Worm (Caenorhabditis elegans): Measurements from ENCODE around the gene F14H8.8.

Gene F14H8.8

ce11 chrV:15059534-15059933 lies 30.3 kb downstream of the F14H8.8 start, which contains the start of the genes mcm-3 and C25D7.15:
mcm-3 (minus strand) TSS chrV:15059599.
C25D7.15 (plus strand) TSS chrV:15059808.
- TF ChIP-seq che-1 (tag; optimal IDR thresholded peaks at IDR 0.05) (no peak), C38D4.7 (GFP tag; optimal IDR thresholded peaks at IDR 0.05) (no peak), ceh-9 (tag; optimal IDR thresholded peaks at IDR 0.05) (no peak), ttx-3 (tag; optimal IDR thresholded peaks at IDR 0.05) (no peak), eyg-1 (tag; optimal IDR thresholded peaks at IDR 0.05) (no peak), gmeb-2 (tag; optimal IDR thresholded peaks at IDR 0.05) (no peak), ceh-31 (tag; optimal IDR thresholded peaks at IDR 0.05) (no peak), pag-3 (tag; optimal IDR thresholded peaks at IDR 0.05; ENCODE audit: borderline replicate concordance) (no peak), unc-42 (tag; optimal IDR thresholded peaks at IDR 0.05) (no peak), pqm-1 (tag; optimal IDR thresholded peaks at IDR 0.05) (no peak), ceh-30 (tag; optimal IDR thresholded peaks at IDR 0.05) (no peak), ztf-16 (tag; optimal IDR thresholded peaks at IDR 0.05) (no peak), mec-3 (tag; optimal IDR thresholded peaks at IDR 0.05; ENCODE audit: borderline replicate concordance) (no peak), Y22D7AL.16 (tag; optimal IDR thresholded peaks at IDR 0.05) (no peak), fkh-10 (GFP tag; optimal IDR thresholded peaks at IDR 0.05) (no peak), syd-9 (tag; optimal IDR thresholded peaks at IDR 0.05) (no peak), sox-2 (GFP tag; IDR thresholded peaks at IDR 0.05) (no peak), ets-4 (tag; optimal IDR thresholded peaks at IDR 0.05) (no peak), ceh-22 (tag; optimal IDR thresholded peaks at IDR 0.05) (no peak)

ce11 chrV:15060595-15060994 lies 31.3 kb downstream of the F14H8.8 start:
- no peak for TF ChIP-seq ceh-19 (GFP tag; optimal IDR thresholded peaks at IDR 0.05)
- no peak for TF ChIP-seq ceh-2 (tag; optimal IDR thresholded peaks at IDR 0.05)
- TF ChIP-seq pros-1 (tag; optimal IDR thresholded peaks at IDR 0.05), result no peak
- no peak for TF ChIP-seq ama-1 (optimal IDR thresholded peaks at IDR 0.05)

- TF ChIP-seq hlh-6 (tag; optimal IDR thresholded peaks at IDR 0.05) (no peak), ceh-24 (tag; optimal IDR thresholded peaks at IDR 0.05) (no peak), eyg-1 (tag; optimal IDR thresholded peaks at IDR 0.05) (no peak), ceh-31 (tag; optimal IDR thresholded peaks at IDR 0.05) (no peak), unc-3 (GFP tag; conservative IDR thresholded peaks at IDR 0.05) (no peak), unc-3 (tag; optimal IDR thresholded peaks at IDR 0.05) (no peak), unc-55 (GFP tag; optimal IDR thresholded peaks at IDR 0.05) (no peak), odd-2 (tag; optimal IDR thresholded peaks at IDR 0.05) (no peak), elt-2 (tag; optimal IDR thresholded peaks at IDR 0.05) (no peak), che-1 (tag; optimal IDR thresholded peaks at IDR 0.05) (no peak), ceh-2 (tag; optimal IDR thresholded peaks at IDR 0.05) (no peak), zip-5 (tag; optimal IDR thresholded peaks at IDR 0.05) (no peak), pros-1 (tag; optimal IDR thresholded peaks at IDR 0.05) (no peak)
These were observed 34.7 kb downstream of the F14H8.8 start, which contains the start of gene rap-2 for ce11 chrV:15063987-15064386. rap-2 (minus strand) TSS chrV:15064087.

- TF ChIP-seq sox-4 (tag; optimal IDR thresholded peaks at IDR 0.05) (no peak), unc-3 (GFP tag; conservative IDR thresholded peaks at IDR 0.05) (no peak), unc-3 (tag; optimal IDR thresholded peaks at IDR 0.05) (no peak), ceh-34 (tag; optimal IDR thresholded peaks at IDR 0.05) (peak; percentile 32), ref-2 (tag; optimal IDR thresholded peaks at IDR 0.05) (peak; percentile 22), ceh-2 (tag; optimal IDR thresholded peaks at IDR 0.05) (no peak), ceh-22 (tag; optimal IDR thresholded peaks at IDR 0.05) (no peak), ceh-14 (tag; optimal IDR thresholded peaks at IDR 0.05) (no peak), unc-42 (tag; optimal IDR thresholded peaks at IDR 0.05) (peak; percentile 47), ceh-19 (GFP tag; optimal IDR thresholded peaks at IDR 0.05) (peak; percentile 46), hlh-6 (tag; optimal IDR thresholded peaks at IDR 0.05) (peak; percentile 16), nhr-11 (tag; optimal IDR thresholded peaks at IDR 0.05) (no peak), tbx-2 (tag; optimal IDR thresholded peaks at IDR 0.05) (peak; percentile 40), sdc-2 (tag; optimal IDR thresholded peaks at IDR 0.05) (peak; percentile 20), ceh-48 (tag; optimal IDR thresholded peaks at IDR 0.05) (peak; percentile 90), ets-4 (tag; optimal IDR thresholded peaks at IDR 0.05) (peak; percentile 61), ceh-31 (tag; optimal IDR thresholded peaks at IDR 0.05) (peak; percentile 65)
These were observed 35.9 kb downstream of the F14H8.8 start, which contains the start of gene C25D7.9 for ce11 chrV:15065068-15065744. C25D7.9 (plus strand) TSS chrV:15065135.

Measured in whole organism, late embryonic.